Worm (Caenorhabditis elegans) whole organism, young adult: Measurements from ENCODE around the gene osm-8.

Experiments
- C06A6.2 ChIP-seq: fragments of 200-800 bp; sonication (Bioruptor generic); conservative IDR thresholded peaks from 2 replicates; pipeline ENCODE4 v1.3.6; 2022; ENCODE audit warnings: missing genetic modification characterization, missing compliant biosample characterization
- D2030.7 ChIP-seq: fragments of 200-800 bp; sonication (Bioruptor generic); IDR thresholded peaks from 2 replicates; pipeline ENCODE4 v1.3.6; 2022; ENCODE audit warnings: missing genetic modification reagents, missing genetic modification characterization, missing compliant biosample characterization
- F22D6.2 ChIP-seq: sonication (generic microtip); optimal IDR thresholded peaks from 2 replicates; lab custom pipeline; 2016; ENCODE audit warnings: mild to moderate bottlenecking, missing genetic modification characterization, missing compliant biosample characterization
- F33H1.4 ChIP-seq: fragments of 200-800 bp; sonication (Bioruptor generic); IDR thresholded peaks from 2 replicates; pipeline ENCODE4 v1.3.6; 2022; ENCODE audit warnings: missing genetic modification reagents, missing genetic modification characterization, missing compliant biosample characterization
- F52B5.7 ChIP-seq: sonication (generic microtip); optimal IDR thresholded peaks from 2 replicates; lab custom pipeline; 2016; ENCODE audit warnings: mild to moderate bottlenecking, missing genetic modification characterization, missing compliant biosample characterization
- K12H6.12 ChIP-seq: fragments of 200-800 bp; sonication (Bioruptor generic); optimal IDR thresholded peaks from 2 replicates; lab custom pipeline; 2018; ENCODE audit warnings: mild to moderate bottlenecking, missing genetic modification characterization, missing compliant biosample characterization
- T07F8.4 ChIP-seq: sonication (generic microtip); optimal IDR thresholded peaks from 2 replicates; lab custom pipeline; 2016; ENCODE audit warnings: mild to moderate bottlenecking, missing genetic modification characterization, moderate library complexity, missing compliant biosample characterization
- Y53F4B.3 ChIP-seq: fragments of 200-800 bp; sonication (Bioruptor generic); IDR thresholded peaks from 2 replicates; pipeline ENCODE4 v1.3.6; 2022; ENCODE audit warnings: missing genetic modification reagents, missing genetic modification characterization, missing compliant biosample characterization
- Y95B8A.8 ChIP-seq: fragments of 200-800 bp; sonication (Bioruptor generic); IDR thresholded peaks from 2 replicates; pipeline ENCODE4 v1.3.6; 2022; ENCODE audit warnings: missing genetic modification reagents, missing genetic modification characterization, missing compliant biosample characterization
- akir-1 ChIP-seq: fragments of 200-800 bp; sonication (Bioruptor generic); optimal IDR thresholded peaks from 2 replicates; lab custom pipeline; 2018; ENCODE audit warnings: mild to moderate bottlenecking, missing genetic modification characterization, moderate library complexity, missing compliant biosample characterization
- aptf-2 ChIP-seq: fragments of 200-800 bp; sonication (Bioruptor generic); conservative IDR thresholded peaks from 2 replicates; pipeline ENCODE4 v1.3.6; 2022; ENCODE audit warnings: missing genetic modification reagents, missing genetic modification characterization, missing compliant biosample characterization
- attf-3 ChIP-seq: fragments of 200-800 bp; sonication (Bioruptor generic); conservative IDR thresholded peaks from 2 replicates; pipeline ENCODE4 v1.3.6; 2022; ENCODE audit warnings: missing genetic modification reagents, missing genetic modification characterization, missing compliant biosample characterization
- attf-5 ChIP-seq: fragments of 200-800 bp; sonication (Bioruptor generic); optimal IDR thresholded peaks from 2 replicates; lab custom pipeline; 2018; ENCODE audit warnings: mild to moderate bottlenecking, missing genetic modification characterization, missing compliant biosample characterization
- ceh-40 ChIP-seq: fragments of 200-800 bp; sonication (Bioruptor generic); IDR thresholded peaks from 2 replicates; pipeline ENCODE4 v1.3.6; 2022; ENCODE audit warnings: missing genetic modification characterization, missing compliant biosample characterization
- ceh-79 ChIP-seq: sonication (generic microtip); optimal IDR thresholded peaks from 2 replicates; lab custom pipeline; 2017; ENCODE audit warnings: mild to moderate bottlenecking, missing genetic modification characterization, missing compliant biosample characterization
- dpl-1 ChIP-seq: fragments of 150-350 bp; optimal IDR thresholded peaks from 2 replicates; lab custom pipeline; 2014; ENCODE audit warnings: missing biosample characterization, missing genetic modification reagents, missing genetic modification characterization
- efl-1 ChIP-seq: fragments of 150-350 bp; optimal IDR thresholded peaks from 2 replicates; lab custom pipeline; 2014; ENCODE audit warnings: missing biosample characterization, missing genetic modification reagents, missing genetic modification characterization
- egl-44 ChIP-seq: fragments of 200-800 bp; sonication (Bioruptor generic); IDR thresholded peaks from 2 replicates; pipeline ENCODE4 v1.3.6; 2022; ENCODE audit warnings: missing genetic modification reagents, missing genetic modification characterization, missing compliant biosample characterization
- hmg-1.2 ChIP-seq: fragments of 200-800 bp; sonication (Bioruptor generic); IDR thresholded peaks from 2 replicates; pipeline ENCODE4 v1.3.6; 2022; ENCODE audit warnings: missing genetic modification reagents, missing genetic modification characterization, missing compliant biosample characterization
- hmg-20 ChIP-seq: fragments of 200-800 bp; sonication (Bioruptor generic); IDR thresholded peaks from 2 replicates; pipeline ENCODE4 v1.3.6; 2022; ENCODE audit warnings: missing genetic modification reagents, missing genetic modification characterization, missing compliant biosample characterization
- let-526 ChIP-seq: fragments of 200-800 bp; sonication (Bioruptor generic); IDR thresholded peaks from 2 replicates; pipeline ENCODE4 v1.3.6; 2022; ENCODE audit warnings: missing genetic modification reagents, missing genetic modification characterization, missing compliant biosample characterization
- let-607 ChIP-seq, 2 experiments: fragments of 200-800 bp in 1 of 2; sonication (Bioruptor generic) in 1 of 2; sonication (generic microtip) in 1 of 2; optimal IDR thresholded peaks; 2 replicates each; lab custom pipeline; 2016 to 2018; ENCODE audit warnings: mild to moderate bottlenecking in 2 of 2, missing compliant biosample characterization in 2 of 2, missing genetic modification characterization in 2 of 2, moderate library complexity in 2 of 2, missing genotype in 1 of 2
- lir-1 ChIP-seq: fragments of 200-800 bp; sonication (Bioruptor generic); conservative IDR thresholded peaks from 2 replicates; pipeline ENCODE4 v1.3.6; 2022; ENCODE audit warnings: missing genetic modification reagents, missing genetic modification characterization, missing compliant biosample characterization
- lsl-1 ChIP-seq: fragments of 200-800 bp; sonication (Bioruptor generic); optimal IDR thresholded peaks from 2 replicates; lab custom pipeline; 2018; ENCODE audit warnings: mild to moderate bottlenecking, missing genetic modification characterization, moderate library complexity, missing compliant biosample characterization
- madf-3 ChIP-seq: fragments of 200-800 bp; sonication (Bioruptor generic); IDR thresholded peaks from 2 replicates; pipeline ENCODE4 v1.3.6; 2022; ENCODE audit warnings: missing genetic modification reagents, missing genetic modification characterization, missing compliant biosample characterization
- madf-6 ChIP-seq: fragments of 200-800 bp; sonication (Bioruptor generic); IDR thresholded peaks from 2 replicates; pipeline ENCODE4 v1.3.6; 2022; ENCODE audit warnings: missing genetic modification reagents, missing genetic modification characterization, missing compliant biosample characterization
- mel-28 ChIP-seq: sonication (generic microtip); optimal IDR thresholded peaks from 2 replicates; lab custom pipeline; 2016; ENCODE audit warnings: borderline replicate concordance, mild to moderate bottlenecking, missing genetic modification characterization, missing compliant biosample characterization
- mes-4 ChIP-seq: sonication (generic microtip); optimal IDR thresholded peaks from 2 replicates; lab custom pipeline; 2016; ENCODE audit warnings: missing genotype, missing genetic modification characterization, missing compliant biosample characterization
- nhr-120 ChIP-seq: fragments of 200-800 bp; sonication (Bioruptor generic); IDR thresholded peaks from 2 replicates; pipeline ENCODE4 v1.3.6; 2022; ENCODE audit warnings: missing genetic modification characterization, missing compliant biosample characterization
- pbrm-1 ChIP-seq: fragments of 200-800 bp; sonication (Bioruptor generic); IDR thresholded peaks from 2 replicates; pipeline ENCODE4 v1.3.6; 2022; ENCODE audit warnings: missing genetic modification reagents, missing genetic modification characterization, missing compliant biosample characterization
- pha-4 ChIP-seq: fragments of 150-350 bp; sonication (generic microtip); optimal IDR thresholded peaks from 2 replicates; lab custom pipeline; 2014; ENCODE audit warnings: missing biosample characterization, missing genetic modification reagents, missing genetic modification characterization
- rcor-1 ChIP-seq: fragments of 200-800 bp; sonication (Bioruptor generic); IDR thresholded peaks from 2 replicates; pipeline ENCODE4 v1.3.6; 2022; ENCODE audit warnings: missing genetic modification reagents, missing genetic modification characterization, missing compliant biosample characterization
- repo-1 ChIP-seq: sonication (generic microtip); optimal IDR thresholded peaks from 2 replicates; lab custom pipeline; 2017; ENCODE audit warnings: mild to moderate bottlenecking, missing genetic modification characterization, missing compliant biosample characterization
- sea-2 ChIP-seq: fragments of 200-800 bp; sonication (Bioruptor generic); IDR thresholded peaks from 2 replicates; pipeline ENCODE4 v1.3.6; 2022; ENCODE audit warnings: missing genetic modification characterization, missing compliant biosample characterization
- snpc-1.1 ChIP-seq: sonication (generic microtip); optimal IDR thresholded peaks from 2 replicates; lab custom pipeline; 2017; ENCODE audit warnings: missing genetic modification characterization, mild to moderate bottlenecking, missing compliant biosample characterization, antibody characterized with exemption, moderate library complexity, missing genotype, missing genetic modification reagents; ENCODE audit not compliant: insufficient read depth
- snpc-1.3 ChIP-seq: sonication (generic microtip); optimal IDR thresholded peaks from 2 replicates; lab custom pipeline; 2017; ENCODE audit warnings: missing genetic modification characterization, mild to moderate bottlenecking, missing compliant biosample characterization, antibody characterized with exemption, moderate library complexity, missing genotype, missing genetic modification reagents; ENCODE audit not compliant: insufficient read depth
- snpc-3.4 ChIP-seq: sonication (generic microtip); optimal IDR thresholded peaks from 2 replicates; lab custom pipeline; 2017; ENCODE audit warnings: missing genetic modification characterization, mild to moderate bottlenecking, missing compliant biosample characterization, antibody characterized with exemption, moderate library complexity, missing genotype, missing genetic modification reagents
- somi-1 ChIP-seq: fragments of 200-800 bp; sonication (Bioruptor generic); optimal IDR thresholded peaks from 2 replicates; lab custom pipeline; 2018; ENCODE audit warnings: mild to moderate bottlenecking, missing genetic modification characterization, missing compliant biosample characterization
- unc-62 ChIP-seq: fragments of 150-350 bp; optimal IDR thresholded peaks from 2 replicates; lab custom pipeline; 2014; ENCODE audit warnings: missing biosample characterization, missing genetic modification reagents, missing genetic modification characterization
- xnd-1 ChIP-seq: sonication (generic microtip); optimal IDR thresholded peaks from 2 replicates; lab custom pipeline; 2016; ENCODE audit warnings: missing genotype, missing genetic modification reagents, missing genetic modification characterization, missing compliant biosample characterization
- zfh-2 ChIP-seq: fragments of 200-800 bp; sonication (Bioruptor generic); conservative IDR thresholded peaks from 2 replicates; pipeline ENCODE4 v1.3.6; 2022; ENCODE audit warnings: missing genetic modification reagents, missing genetic modification characterization, missing compliant biosample characterization
- zim-3 ChIP-seq: sonication (generic microtip); optimal IDR thresholded peaks from 2 replicates; lab custom pipeline; 2017; ENCODE audit warnings: mild to moderate bottlenecking, missing genetic modification characterization, moderate library complexity, missing compliant biosample characterization
- ztf-18 ChIP-seq: sonication (generic microtip); optimal IDR thresholded peaks from 2 replicates; lab custom pipeline; 2016; ENCODE audit warnings: missing genotype, mild to moderate bottlenecking, missing genetic modification characterization, missing compliant biosample characterization
- ztf-22 ChIP-seq: fragments of 200-800 bp; sonication (Bioruptor generic); optimal IDR thresholded peaks from 2 replicates; lab custom pipeline; 2018; ENCODE audit warnings: mild to moderate bottlenecking, missing genetic modification characterization, moderate library complexity, missing compliant biosample characterization

The osm-8 gene

ce11 chrII:7607953-7608352 lies 2.7 kb upstream of the osm-8 start, which contains the start of gene lips-17:
TSS of gene lips-17 (plus strand) at chrII:7608253.
- TF ChIP-seq mes-4 = no peak
- no peak for TF ChIP-seq hmg-1.2 (GFP tag; lab: Robert Waterston, UW)
- TF ChIP-seq repo-1 (tag; lab: Kevin White, UChicago) = no peak
- TF ChIP-seq sea-2 = no peak
- TF ChIP-seq zim-3 (tag; lab: Kevin White, UChicago) = no peak
- TF ChIP-seq pha-4 (tag; lab: Kevin White, UChicago) = no peak

ce11 chrII:7599357-7599756 lies 5.8 kb downstream of the osm-8 start, which contains the start of gene npp-21:
TSS of gene npp-21 (plus strand) at chrII:7599657.
- TF ChIP-seq unc-62 (GFP tag; lab: Kevin White, UChicago) (no peak), hmg-20 (GFP tag; lab: Robert Waterston, UW) (no peak), akir-1 (no peak), somi-1 (GFP tag; lab: Kevin White, UChicago) (no peak), dpl-1 (GFP tag; lab: Kevin White, UChicago) (no peak), lir-1 (GFP tag; lab: Robert Waterston, UW) (no peak), nhr-120 (GFP tag; lab: Robert Waterston, UW) (no peak), lsl-1 (no peak), F33H1.4 (GFP tag; lab: Robert Waterston, UW) (no peak), ceh-40 (GFP tag; lab: Robert Waterston, UW) (no peak), zfh-2 (GFP tag; lab: Robert Waterston, UW) (no peak), ztf-22 (no peak), snpc-3.4 (no peak), F52B5.7 (tag; lab: Kevin White, UChicago) (no peak), pbrm-1 (GFP tag; lab: Robert Waterston, UW) (no peak), T07F8.4 (tag; lab: Kevin White, UChicago) (no peak), Y95B8A.8 (GFP tag; lab: Robert Waterston, UW) (no peak), madf-6 (GFP tag; lab: Robert Waterston, UW) (no peak)

ce11 chrII:7598702-7599314 lies 6.4 kb downstream of the osm-8 start, which contains the start of gene pgam-5:
TSS of gene pgam-5 (minus strand) at chrII:7598752.
- TF ChIP-seq xnd-1 (peak; percentile 61), efl-1 (GFP tag; lab: Kevin White, UChicago) (peak; percentile 81), rcor-1 (GFP tag; lab: Robert Waterston, UW) (0 out of 2 replicates have a peak, but pooled peaks have one; percentile 22), snpc-1.3 (tag; lab: Kevin White, UChicago) (peak; percentile 29), K12H6.12 (tag; lab: Kevin White, UChicago) (no peak), madf-6 (GFP tag; lab: Robert Waterston, UW) (peak; percentile 93), snpc-1.1 (tag; lab: Kevin White, UChicago) (peak; percentile 41), aptf-2 (GFP tag; lab: Robert Waterston, UW) (0 out of 2 replicates have a peak, but pooled peaks have one; percentile 30), Y53F4B.3 (GFP tag; lab: Robert Waterston, UW) (no peak), mel-28 (no peak), dpl-1 (GFP tag; lab: Kevin White, UChicago) (peak; percentile 51), madf-3 (GFP tag; lab: Robert Waterston, UW) (0 out of 2 replicates have a peak, but pooled peaks have one; percentile 12), attf-5 (GFP tag; lab: Kevin White, UChicago) (no peak), akir-1 (no peak), F22D6.2 (tag; lab: Kevin White, UChicago) (no peak), C06A6.2 (GFP tag; lab: Robert Waterston, UW) (no peak), let-526 (GFP tag; lab: Robert Waterston, UW) (no peak), hmg-20 (GFP tag; lab: Robert Waterston, UW) (no peak), D2030.7 (peak; percentile 24; the same call in 1 of the 2 replicates), ceh-79 (tag; lab: Kevin White, UChicago) (no peak), attf-3 (GFP tag; lab: Robert Waterston, UW) (no peak), F33H1.4 (GFP tag; lab: Robert Waterston, UW) (peak; percentile 49; the same call in 1 of the 2 replicates), ztf-18 (peak; percentile 2), let-607 (tag; optimal IDR thresholded peaks at IDR 0.05; lab: Kevin White, UChicago) (no peak), hmg-1.2 (GFP tag; lab: Robert Waterston, UW) (peak; percentile 37; the same call in 1 of the 2 replicates), egl-44 (no peak)
